Fruit fly (Drosophila melanogaster): ENCODE results near the gene out.

The out gene

dm6 chrX:19321820-19322708 is at the start of gene out (continued):
- TF ChIP-seq bigmax (GFP tag; optimal IDR thresholded peaks at IDR 0.05), result peak; percentile 7
- TF ChIP-seq CG18599 (GFP tag; optimal IDR thresholded peaks at IDR 0.05), result peak; percentile 94
- peak; percentile 30 for TF ChIP-seq Sry-δ (GFP tag; optimal IDR thresholded peaks at IDR 0.05)
- TF ChIP-seq CG6791 (GFP tag; IDR thresholded peaks at IDR 0.05; ENCODE audit: partially characterized antibody), result 0 out of 3 replicates have a peak, but pooled peaks have one; percentile 48
- TF ChIP-seq MBD-R2 (GFP tag; IDR thresholded peaks at IDR 0.05), result peak; percentile 81
- TF ChIP-seq CG14710 (tag; optimal IDR thresholded peaks at IDR 0.05), result peak; percentile 94
- TF ChIP-seq twi (tag; optimal IDR thresholded peaks at IDR 0.05), result peak; percentile 85
- peak; percentile 94 for TF ChIP-seq CG16815 (GFP tag; optimal IDR thresholded peaks at IDR 0.05)
- peak; percentile 83 for TF ChIP-seq Bdp1 (GFP tag; optimal IDR thresholded peaks at IDR 0.05)
- TF ChIP-seq sr (GFP tag; IDR thresholded peaks at IDR 0.05), result peak; percentile 63; the same call in 1 of the 3 replicates
- TF ChIP-seq az2 (GFP tag; optimal IDR thresholded peaks at IDR 0.05), result peak; percentile 94
- TF ChIP-seq nerfin-2 (GFP tag; IDR thresholded peaks at IDR 0.05; ENCODE audit: partially characterized antibody), result no peak
- TF ChIP-seq CG4820 (GFP tag; optimal IDR thresholded peaks at IDR 0.05), result peak; percentile 93
- TF ChIP-seq CG5245 (GFP tag; optimal IDR thresholded peaks at IDR 0.05), result peak; percentile 89
- peak; percentile 95 for TF ChIP-seq Drgx (GFP tag; IDR thresholded peaks at IDR 0.05)
- TF ChIP-seq kah (GFP tag; optimal IDR thresholded peaks at IDR 0.05), result peak; percentile 85
- TF ChIP-seq grau (tag; optimal IDR thresholded peaks at IDR 0.05), result peak; percentile 94
- TF ChIP-seq C15 (GFP tag; IDR thresholded peaks at IDR 0.05), result peak; percentile 87
- TF ChIP-seq CG17568 (GFP tag; optimal IDR thresholded peaks at IDR 0.05), result peak; percentile 89
- peak; percentile 22 to 53 for TF ChIP-seq insv (GFP tag; optimal IDR thresholded peaks at IDR 0.05)
- peak; percentile 77 for TF ChIP-seq CG8281 (tag; optimal IDR thresholded peaks at IDR 0.05)
- no peak for TF ChIP-seq CG8478 (optimal IDR thresholded peaks at IDR 0.05)
- peak; percentile 83 for TF ChIP-seq pum (GFP tag; optimal IDR thresholded peaks at IDR 0.05)
- TF ChIP-seq CG18619 (GFP tag; optimal IDR thresholded peaks at IDR 0.05), result peak; percentile 94
- peak; percentile 94 for TF ChIP-seq CG11504 (tag; optimal IDR thresholded peaks at IDR 0.05)
- peak; percentile 91 for TF ChIP-seq gsb (GFP tag; IDR thresholded peaks at IDR 0.05)
- TF ChIP-seq Hr39 (optimal IDR thresholded peaks at IDR 0.05), result no peak
- TF ChIP-seq Ravus (GFP tag; IDR thresholded peaks at IDR 0.05), result peak; percentile 79
- peak; percentile 32 for TF ChIP-seq pros (GFP tag; optimal IDR thresholded peaks at IDR 0.05)
- peak; percentile 79 for TF ChIP-seq CG3065 (GFP tag; optimal IDR thresholded peaks at IDR 0.05)
- TF ChIP-seq lola (GFP tag; optimal IDR thresholded peaks at IDR 0.05), result peak in 1 of 3 experiments; percentile 94
- TF ChIP-seq CG2120 (GFP tag; optimal IDR thresholded peaks at IDR 0.05), result peak; percentile 94
- TF ChIP-seq z (GFP tag; IDR thresholded peaks at IDR 0.05), result no peak
- TF ChIP-seq CG12769 (tag; optimal IDR thresholded peaks at IDR 0.05), result peak; percentile 88
- TF ChIP-seq CG13296 (GFP tag; optimal IDR thresholded peaks at IDR 0.05), result peak; percentile 90
- peak; percentile 94 for TF ChIP-seq fd96Cb (tag; optimal IDR thresholded peaks at IDR 0.05)
- peak; percentile 95 for TF ChIP-seq Xbp1 (GFP tag; optimal IDR thresholded peaks at IDR 0.05)
- TF ChIP-seq CG8765 (GFP tag; IDR thresholded peaks at IDR 0.05), result peak; percentile 90
- peak; percentile 96 for TF ChIP-seq CG10979 (tag; optimal IDR thresholded peaks at IDR 0.05)
- peak; percentile 89; the same call in 3 of the 4 replicates for TF ChIP-seq chinmo (GFP tag; IDR thresholded peaks at IDR 0.05; ENCODE audit: partially characterized antibody)
- peak; percentile 86 for TF ChIP-seq Jarid2 (GFP tag; optimal IDR thresholded peaks at IDR 0.05)
- peak; percentile 88 for TF ChIP-seq CG6272 (GFP tag; IDR thresholded peaks at IDR 0.05)
- TF ChIP-seq br (optimal IDR thresholded peaks at IDR 0.05), result no peak
- TF ChIP-seq CG17612 (GFP tag; IDR thresholded peaks at IDR 0.05), result peak; percentile 78
- TF ChIP-seq CG4424 (GFP tag; optimal IDR thresholded peaks at IDR 0.05), result peak; percentile 93
- TF ChIP-seq wdn (GFP tag; IDR thresholded peaks at IDR 0.05), result peak; percentile 81
- TF ChIP-seq Camta (GFP tag; optimal IDR thresholded peaks at IDR 0.05), result peak; percentile 86
- TF ChIP-seq sob (GFP tag; IDR thresholded peaks at IDR 0.05), result peak; percentile 92
- TF ChIP-seq Atf3 (GFP tag; optimal IDR thresholded peaks at IDR 0.05), result peak; percentile 75

Measured in whole organism, embryonic.